Fruit fly (Drosophila melanogaster) whole organism, prepupa: Measurements from ENCODE around the gene aust.

ENCODE experiments used
- CG11762 ChIP-seq: fragments of 200-800 bp; sonication (Bioruptor generic); optimal IDR thresholded peaks from 3 replicates; lab custom pipeline; 2016; ENCODE audit warnings: missing biosample characterization, missing genetic modification characterization; ENCODE audit not compliant: insufficient read depth
- CG6276 ChIP-seq: fragments of 200-800 bp; sonication (Bioruptor generic); optimal IDR thresholded peaks from 2 replicates; lab custom pipeline; 2017; ENCODE audit warnings: missing biosample characterization, mild to moderate bottlenecking, missing genetic modification characterization
- CG9139 ChIP-seq: fragments of 200-800 bp; sonication (Bioruptor generic); optimal IDR thresholded peaks from 3 replicates; lab custom pipeline; 2017; ENCODE audit warnings: missing biosample characterization, mild to moderate bottlenecking, missing genetic modification characterization
- Ets21C ChIP-seq: fragments of 200-800 bp; sonication (Bioruptor generic); optimal IDR thresholded peaks from 3 replicates; lab custom pipeline; 2016; ENCODE audit warnings: missing biosample characterization, missing genetic modification characterization
- Lpt ChIP-seq: fragments of 200-800 bp; sonication (Bioruptor generic); optimal IDR thresholded peaks from 3 replicates; lab custom pipeline; 2016; ENCODE audit warnings: missing biosample characterization, missing genetic modification characterization
- acj6 ChIP-seq: fragments of 200-800 bp; sonication (Bioruptor generic); optimal IDR thresholded peaks from 3 replicates; lab custom pipeline; 2016; ENCODE audit warnings: missing biosample characterization, missing genetic modification characterization

dm6 chr2L:9254754-9255153 is 3.9 kb upstream of the aust start, which contains the start of gene lectin-30A:
- no peak for TF ChIP-seq CG11762 (GFP tag; lab: Kevin White, UChicago)
- TF ChIP-seq acj6 (GFP tag; lab: Kevin White, UChicago), result no peak
- no peak for TF ChIP-seq Ets21C (GFP tag; lab: Kevin White, UChicago)
- no peak for TF ChIP-seq Lpt (GFP tag; lab: Kevin White, UChicago)
- no peak for TF ChIP-seq CG9139 (GFP tag; lab: Kevin White, UChicago)
- no peak for TF ChIP-seq CG6276 (GFP tag; lab: Kevin White, UChicago)
